Fruit fly (Drosophila melanogaster) S2 (cell line): Measurements from ENCODE around the gene Ank.

Experiments
- CG8478 ChIP-seq: fragments of >200 bp; optimal IDR thresholded peaks from 2 replicates; lab custom pipeline; 2018
- CTCF ChIP-seq, 2 experiments: fragments of >200 bp; optimal IDR thresholded peaks; 2 replicates each; lab custom pipeline; 2018

DNA sequence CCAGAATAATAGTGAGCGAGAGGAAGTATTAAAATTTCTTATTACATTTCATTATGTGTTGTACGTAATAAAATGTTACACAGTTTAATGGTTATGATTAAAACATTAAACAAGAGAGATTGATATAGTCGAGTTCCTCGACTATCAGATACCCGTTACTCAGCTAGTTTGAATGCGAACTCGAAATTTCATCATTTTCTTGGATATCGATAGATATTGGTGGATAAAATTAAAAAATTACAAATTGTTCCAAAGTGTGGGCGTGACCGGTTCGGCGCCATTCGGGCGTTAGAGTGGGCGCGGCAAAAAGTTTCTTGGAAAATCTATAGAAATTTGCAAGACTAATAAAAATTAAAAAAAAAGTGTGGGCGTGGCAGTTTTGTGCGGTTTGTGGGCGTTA lies 35.5 kb upstream of the Ank start:
- TF ChIP-seq CG8478 (no peak), CTCF (optimal IDR thresholded peaks at IDR 0.05; lab: Kevin White, UChicago) (no peak)
